Fruit fly (Drosophila melanogaster) S2 (cell line): ENCODE results near the gene CG43182.

Experiments
- CG8478 ChIP-seq: fragments of >200 bp; optimal IDR thresholded peaks from 2 replicates; lab custom pipeline; 2018
- CTCF ChIP-seq, 2 experiments: fragments of >200 bp; optimal IDR thresholded peaks; 2 replicates each; lab custom pipeline; 2018

dm6 chrX:385751-386492 lies 33.1 kb downstream of the CG43182 start:
- no peak for TF ChIP-seq CG8478 (lab: Kevin White, UChicago)
- TF ChIP-seq CTCF (optimal IDR thresholded peaks at IDR 0.05; lab: Kevin White, UChicago): no peak
